Worm (Caenorhabditis elegans) whole organism, late embryonic: ENCODE data around the gene dmsr-8.

Experiments
- ceh-19 ChIP-seq: fragments of 200-800 bp; sonication (Bioruptor generic); optimal IDR thresholded peaks from 2 replicates; lab custom pipeline; 2018; ENCODE audit warnings: mild to moderate bottlenecking, missing genetic modification characterization, missing compliant biosample characterization
- ceh-2 ChIP-seq: sonication (generic microtip); optimal IDR thresholded peaks from 2 replicates; lab custom pipeline; 2016; ENCODE audit warnings: missing genotype, missing genetic modification characterization, missing compliant biosample characterization
- ceh-9 ChIP-seq: sonication (generic microtip); optimal IDR thresholded peaks from 2 replicates; lab custom pipeline; 2016; ENCODE audit warnings: mild to moderate bottlenecking, missing genetic modification characterization, inconsistent platforms, missing compliant biosample characterization
- che-1 ChIP-seq: sonication (generic microtip); optimal IDR thresholded peaks from 2 replicates; lab custom pipeline; 2016; ENCODE audit warnings: mild to moderate bottlenecking, missing genetic modification characterization, missing compliant biosample characterization
- dve-1 ChIP-seq: sonication (generic microtip); optimal IDR thresholded peaks from 2 replicates; lab custom pipeline; 2017; ENCODE audit warnings: antibody characterized with exemption, mild to moderate bottlenecking, missing genetic modification characterization, missing compliant biosample characterization
- elt-4 ChIP-seq: sonication (generic microtip); optimal IDR thresholded peaks from 2 replicates; lab custom pipeline; 2016; ENCODE audit warnings: missing genetic modification characterization, missing compliant biosample characterization
- ets-4 ChIP-seq: sonication (generic microtip); optimal IDR thresholded peaks from 2 replicates; lab custom pipeline; 2016; ENCODE audit warnings: missing genetic modification characterization, missing compliant biosample characterization
- fkh-6 ChIP-seq: sonication (generic microtip); optimal IDR thresholded peaks from 2 replicates; lab custom pipeline; 2016; ENCODE audit warnings: missing genetic modification characterization, missing compliant biosample characterization
- pax-1 ChIP-seq: fragments of 150-350 bp; optimal IDR thresholded peaks from 2 replicates; lab custom pipeline; 2014; ENCODE audit warnings: missing biosample characterization, missing genetic modification characterization
- pha-4 ChIP-seq: fragments of 150-350 bp; optimal IDR thresholded peaks from 2 replicates; lab custom pipeline; 2018; ENCODE audit warnings: missing biosample characterization, missing genetic modification reagents, missing genetic modification characterization
- ref-2 ChIP-seq: sonication (generic microtip); optimal IDR thresholded peaks from 2 replicates; lab custom pipeline; 2016; ENCODE audit warnings: missing genetic modification characterization, missing compliant biosample characterization
- tbx-2 ChIP-seq: sonication (generic microtip); optimal IDR thresholded peaks from 2 replicates; lab custom pipeline; 2016; ENCODE audit warnings: missing genetic modification characterization, missing compliant biosample characterization

DNA sequence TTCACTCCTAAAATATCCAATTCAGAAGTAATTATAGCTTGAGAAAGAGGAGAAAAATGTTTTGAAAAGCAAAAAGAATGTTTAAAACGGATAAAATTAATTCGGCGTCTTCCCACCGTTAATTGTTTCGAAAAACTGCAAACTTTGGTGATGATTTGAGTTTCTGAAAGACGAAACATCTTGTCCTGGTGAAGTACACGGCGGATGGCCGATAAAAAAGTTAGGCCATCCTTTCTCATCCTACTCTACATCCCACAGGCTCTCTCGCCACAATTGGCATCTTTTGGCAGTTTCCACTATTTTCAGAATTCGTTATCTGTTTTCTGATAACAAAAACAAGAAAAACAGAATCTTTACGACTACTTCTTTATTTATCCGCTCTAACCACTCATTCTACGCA is 11.7 kb upstream of the dmsr-8 start, which contains the start of the genes C35A5.8 and hda-11:
- TF ChIP-seq ref-2 (tag; lab: Kevin White, UChicago) (peak; percentile 88), ceh-19 (peak; percentile 15), ceh-9 (tag; lab: Kevin White, UChicago) (no peak), pha-4 (no peak), ceh-2 (tag; lab: Kevin White, UChicago) (peak; percentile 91), elt-4 (no peak), fkh-6 (peak; percentile 52), ets-4 (peak; percentile 89), pax-1 (tag; lab: Kevin White, UChicago) (no peak), tbx-2 (tag; lab: Kevin White, UChicago) (peak; percentile 90), che-1 (tag; lab: Kevin White, UChicago) (no peak), dve-1 (tag; lab: Kevin White, UChicago) (no peak)
